Worm (Caenorhabditis elegans) whole organism, mixed stage, embryonic: Measurements from ENCODE around the gene F31E8.5.
"Not testable (repeated sequence)": the region's sequence is repeated elsewhere in the genome, so short reads cannot be mapped to it uniquely, and the experiment has no call there.

ENCODE experiments used
- M03D4.4 ChIP-seq: sonication (generic microtip); optimal IDR thresholded peaks from 2 replicates; lab custom pipeline; 2017; ENCODE audit warnings: mild to moderate bottlenecking, missing genetic modification characterization, missing compliant biosample characterization
- bed-3 ChIP-seq: fragments of 200-800 bp; sonication (Bioruptor generic); optimal IDR thresholded peaks from 3 replicates; lab custom pipeline; 2018; ENCODE audit warnings: mild to moderate bottlenecking, missing genetic modification characterization, moderate library complexity, missing compliant biosample characterization
- blmp-1 ChIP-seq: fragments of 150-350 bp; optimal IDR thresholded peaks from 2 replicates; lab custom pipeline; 2014; ENCODE audit warnings: missing biosample characterization, missing genetic modification characterization
- ceh-39 ChIP-seq: fragments of 150-350 bp; optimal IDR thresholded peaks from 2 replicates; lab custom pipeline; 2014; ENCODE audit warnings: missing biosample characterization, missing genetic modification characterization
- ceh-43 ChIP-seq: fragments of 200-800 bp; sonication (Bioruptor generic); optimal IDR thresholded peaks from 2 replicates; lab custom pipeline; 2018; ENCODE audit warnings: mild to moderate bottlenecking, missing genetic modification characterization, moderate library complexity, missing compliant biosample characterization
- ces-1 ChIP-seq: fragments of 150-350 bp; optimal IDR thresholded peaks from 2 replicates; lab custom pipeline; 2014; ENCODE audit warnings: missing biosample characterization, missing genetic modification reagents, missing genetic modification characterization
- cnd-1 ChIP-seq: fragments of 200-800 bp; sonication (Bioruptor generic); optimal IDR thresholded peaks from 2 replicates; lab custom pipeline; 2018; ENCODE audit warnings: mild to moderate bottlenecking, missing genetic modification characterization, missing compliant biosample characterization
- elt-1 ChIP-seq: sonication (generic microtip); optimal IDR thresholded peaks from 2 replicates; lab custom pipeline; 2017; ENCODE audit warnings: missing genetic modification characterization, mild to moderate bottlenecking, missing compliant biosample characterization, antibody characterized with exemption, moderate library complexity, borderline replicate concordance; ENCODE audit not compliant: insufficient read depth
- flh-1 ChIP-seq: fragments of 200-800 bp; sonication (Bioruptor generic); optimal IDR thresholded peaks from 2 replicates; lab custom pipeline; 2018; ENCODE audit warnings: mild to moderate bottlenecking, missing genetic modification characterization, moderate library complexity, missing compliant biosample characterization
- ham-2 ChIP-seq: fragments of 200-800 bp; sonication (Bioruptor generic); optimal IDR thresholded peaks from 2 replicates; lab custom pipeline; 2018; ENCODE audit warnings: mild to moderate bottlenecking, missing genetic modification characterization, missing compliant biosample characterization
- nhr-12 ChIP-seq: fragments of 150-350 bp; optimal IDR thresholded peaks from 2 replicates; lab custom pipeline; 2014; ENCODE audit warnings: missing biosample characterization, missing genetic modification characterization
- nhr-2 ChIP-seq: fragments of 150-350 bp; optimal IDR thresholded peaks from 2 replicates; lab custom pipeline; 2014; ENCODE audit warnings: missing biosample characterization, missing genetic modification characterization
- nhr-237 ChIP-seq: fragments of 150-350 bp; optimal IDR thresholded peaks from 2 replicates; lab custom pipeline; 2014; ENCODE audit warnings: missing biosample characterization, missing genetic modification characterization
- nhr-28 ChIP-seq: fragments of 150-350 bp; optimal IDR thresholded peaks from 2 replicates; lab custom pipeline; 2014; ENCODE audit warnings: missing biosample characterization, missing genetic modification characterization
- nhr-76 ChIP-seq: sonication (generic microtip); optimal IDR thresholded peaks from 2 replicates; lab custom pipeline; 2017; ENCODE audit warnings: missing biosample characterization, missing genetic modification characterization
- sem-2 ChIP-seq: fragments of 200-800 bp; sonication (Bioruptor generic); optimal IDR thresholded peaks from 2 replicates; lab custom pipeline; 2018; ENCODE audit warnings: mild to moderate bottlenecking, missing genetic modification characterization, missing compliant biosample characterization
- sptf-1 ChIP-seq: sonication (generic microtip); optimal IDR thresholded peaks from 2 replicates; lab custom pipeline; 2017; ENCODE audit warnings: mild to moderate bottlenecking, missing genetic modification characterization, moderate library complexity, missing compliant biosample characterization
- tbx-8 ChIP-seq: fragments of 200-800 bp; sonication (Bioruptor generic); optimal IDR thresholded peaks from 2 replicates; lab custom pipeline; 2018; ENCODE audit warnings: mild to moderate bottlenecking, missing genetic modification characterization, moderate library complexity, missing compliant biosample characterization
- unc-120 ChIP-seq: sonication (generic microtip); optimal IDR thresholded peaks from 2 replicates; lab custom pipeline; 2017; ENCODE audit warnings: missing genetic modification characterization, missing compliant biosample characterization; ENCODE audit not compliant: poor library complexity, severe bottlenecking
- unc-39 ChIP-seq: fragments of 150-350 bp; optimal IDR thresholded peaks from 2 replicates; lab custom pipeline; 2014; ENCODE audit warnings: missing biosample characterization, missing genetic modification characterization

Gene F31E8.5

DNA sequence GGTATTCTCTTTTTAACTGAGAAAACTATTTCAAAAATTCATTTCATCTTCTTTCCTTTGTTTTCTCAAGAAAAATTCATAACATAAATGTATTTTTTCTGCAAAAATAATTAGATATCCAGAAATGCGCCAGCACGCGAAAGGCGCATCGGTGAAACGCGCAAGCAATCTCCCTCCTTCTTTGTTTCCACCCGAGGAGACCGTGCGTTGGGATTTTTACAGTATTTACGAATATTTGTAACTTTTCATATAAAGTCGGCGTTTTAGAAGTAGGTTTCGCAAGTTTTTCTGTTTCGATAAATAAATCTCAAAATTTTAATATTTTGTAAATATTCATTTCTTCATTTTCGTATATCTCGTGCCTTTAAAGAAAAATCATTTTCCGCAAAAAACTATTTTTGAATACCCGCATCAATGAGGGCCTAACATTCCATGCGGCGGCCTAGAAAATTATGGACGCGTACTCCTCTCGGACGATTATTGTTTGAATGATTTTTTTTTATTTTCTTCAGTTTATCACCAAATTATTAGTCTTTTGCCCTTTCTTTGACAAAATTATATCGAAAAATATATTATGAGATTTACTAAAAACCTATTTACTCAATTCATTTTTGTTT, 30.5 kb downstream of the F31E8.5 start, which contains the start of gene ssup-72:
TSS of gene ssup-72 (plus strand) at position 181 of the 617 bp plus-strand sequence.
- TF ChIP-seq ham-2 (GFP tag; lab: Kevin White, UChicago) (no peak), sptf-1 (peak; percentile 9), nhr-2 (no peak), ces-1 (peak; percentile 44)

- TF ChIP-seq unc-39 (tag; lab: Kevin White, UChicago); nhr-237 (tag; lab: Kevin White, UChicago); ham-2 (GFP tag; lab: Kevin White, UChicago): not testable (repeated sequence)
- TF ChIP-seq, all 35 proteins: peak for 0; not testable (repeated sequence) for 35
Observed at ce11 chrII:6775076-6775475, 32.0 kb downstream of the F31E8.5 start, which contains the start of gene agr-1. TSS of gene agr-1 (minus strand) at chrII:6775176.

- TF ChIP-seq sem-2 (GFP tag; lab: Kevin White, UChicago), result no peak
- peak; percentile 73 for TF ChIP-seq ces-1
- no peak for TF ChIP-seq elt-1 (tag; lab: Kevin White, UChicago)
- TF ChIP-seq sptf-1, result no peak
- TF ChIP-seq, all 35 proteins: peak for 1
Observed at ce11 chrII:6772482-6772881, 34.6 kb downstream of the F31E8.5 start.

DNA sequence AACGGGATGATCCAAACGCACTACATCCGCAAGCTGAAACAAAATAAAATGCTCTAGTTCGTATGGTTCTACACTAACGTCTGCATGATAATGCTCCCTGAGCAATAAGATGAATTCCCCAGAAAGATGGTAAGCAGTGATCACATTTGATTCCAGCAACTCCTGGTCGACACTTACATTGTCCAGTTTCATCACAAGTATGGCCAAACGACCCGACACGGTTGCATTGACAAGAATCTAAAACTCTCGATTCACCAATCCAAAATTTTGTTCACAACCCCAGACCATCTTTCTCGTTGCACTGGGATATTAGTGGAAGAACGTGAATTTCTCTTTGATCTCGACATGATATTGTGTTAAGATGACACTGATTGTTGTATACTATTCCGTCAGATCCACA, 37.0 kb downstream of the F31E8.5 start:
- no peak for TF ChIP-seq blmp-1 (tag; lab: Kevin White, UChicago)
- TF ChIP-seq cnd-1 (tag; lab: Kevin White, UChicago), result no peak

- no peak for TF ChIP-seq unc-39 (tag; lab: Kevin White, UChicago)
Observed at ce11 chrII:6768014-6768413, 39.0 kb downstream of the F31E8.5 start, which contains the start of gene F41G3.18. TSS of gene F41G3.18 (plus strand) at chrII:6768314.

ce11 chrII:6764734-6765133, 42.3 kb downstream of the F31E8.5 start, which contains the start of gene nlp-50:
TSS of gene nlp-50 (plus strand) at chrII:6765034.
- no peak for TF ChIP-seq ceh-43

- TF ChIP-seq nhr-28 (tag; lab: Kevin White, UChicago) (no peak), sptf-1 (no peak), ceh-39 (no peak), bed-3 (no peak), flh-1 (GFP tag; lab: Kevin White, UChicago) (no peak), nhr-76 (tag; lab: Kevin White, UChicago) (no peak), nhr-12 (tag; lab: Kevin White, UChicago) (no peak), unc-120 (tag; lab: Kevin White, UChicago) (no peak), sem-2 (GFP tag; lab: Kevin White, UChicago) (no peak), ceh-43 (no peak), elt-1 (tag; lab: Kevin White, UChicago) (no peak), M03D4.4 (tag; lab: Kevin White, UChicago) (no peak), nhr-2 (no peak), tbx-8 (GFP tag; lab: Kevin White, UChicago) (no peak), blmp-1 (tag; lab: Kevin White, UChicago) (no peak)
Observed at ce11 chrII:6756232-6756631, 50.8 kb downstream of the F31E8.5 start, which contains the start of gene F41G3.3. TSS of gene F41G3.3 (plus strand) at chrII:6756532.
